Fruit fly (Drosophila melanogaster) whole organism, embryonic: ENCODE results near the gene CG44261.
A peak's percentile ranks its signal among the peaks of the same experiment; 100 is the strongest.

Experiments
- BtbVII ChIP-seq: fragments of 200-800 bp; sonication (Bioruptor generic); optimal IDR thresholded peaks from 3 replicates; lab custom pipeline; 2017; ENCODE audit warnings: missing biosample characterization, mild to moderate bottlenecking, missing genetic modification characterization
- CG14441 ChIP-seq: fragments of 200-800 bp; sonication (Bioruptor generic); IDR thresholded peaks from 2 replicates; pipeline ENCODE4 v1.3.6; 2022; ENCODE audit warnings: missing biosample characterization, missing genetic modification characterization
- CG16815 ChIP-seq: fragments of 200-800 bp; sonication (Bioruptor generic); optimal IDR thresholded peaks from 3 replicates; lab custom pipeline; 2017; ENCODE audit warnings: missing biosample characterization, mild to moderate bottlenecking, missing genetic modification characterization
- CG16863 ChIP-seq: fragments of 200-800 bp; sonication (Bioruptor generic); optimal IDR thresholded peaks from 3 replicates; lab custom pipeline; 2016; ENCODE audit warnings: missing biosample characterization, missing genetic modification characterization
- CG17186 ChIP-seq: fragments of 200-800 bp; sonication (Bioruptor generic); optimal IDR thresholded peaks from 3 replicates; lab custom pipeline; 2017; ENCODE audit warnings: missing biosample characterization, missing genetic modification reagents, missing genetic modification characterization
- CG17361 ChIP-seq: fragments of 200-800 bp; sonication (Bioruptor generic); IDR thresholded peaks from 3 replicates; pipeline ENCODE4 v1.3.6; 2022; ENCODE audit warnings: missing biosample characterization, missing genetic modification characterization
- CG2116 ChIP-seq: fragments of 200-800 bp; sonication (Bioruptor generic); optimal IDR thresholded peaks from 3 replicates; lab custom pipeline; 2018; ENCODE audit warnings: missing biosample characterization, mild to moderate bottlenecking, missing genetic modification characterization
- CG2120 ChIP-seq: fragments of 200-800 bp; sonication (Bioruptor generic); optimal IDR thresholded peaks from 3 replicates; lab custom pipeline; 2016; ENCODE audit warnings: missing biosample characterization, missing genetic modification characterization
- CG3065 ChIP-seq: fragments of 200-800 bp; sonication (Bioruptor generic); optimal IDR thresholded peaks from 2 replicates; lab custom pipeline; 2016; ENCODE audit warnings: missing biosample characterization, missing genetic modification characterization
- CG31388 ChIP-seq: fragments of 200-800 bp; sonication (Bioruptor generic); optimal IDR thresholded peaks from 2 replicates; lab custom pipeline; 2016; ENCODE audit warnings: missing biosample characterization, missing genetic modification characterization
- CG3281 ChIP-seq: fragments of 200-800 bp; sonication (Bioruptor generic); optimal IDR thresholded peaks from 3 replicates; lab custom pipeline; 2017; ENCODE audit warnings: missing biosample characterization, mild to moderate bottlenecking, missing genetic modification characterization
- CG34224 ChIP-seq: fragments of 200-800 bp; sonication (Bioruptor generic); IDR thresholded peaks from 3 replicates; pipeline ENCODE4 v1.3.6; 2022; ENCODE audit warnings: missing biosample characterization, missing genetic modification characterization; ENCODE audit not compliant: partially characterized antibody
- CG6272 ChIP-seq: fragments of 200-800 bp; sonication (Bioruptor generic); IDR thresholded peaks from 2 replicates; pipeline ENCODE4 v1.3.6; 2022; ENCODE audit warnings: missing biosample characterization, missing genetic modification characterization
- CG7963 ChIP-seq: fragments of 200-800 bp; sonication (Bioruptor generic); IDR thresholded peaks from 3 replicates; pipeline ENCODE4 v1.3.6; 2022; ENCODE audit warnings: missing biosample characterization, missing genetic modification characterization; ENCODE audit not compliant: partially characterized antibody
- Deaf1 ChIP-seq: fragments of 200-800 bp; optimal IDR thresholded peaks from 3 replicates; lab custom pipeline; 2019; ENCODE audit warnings: missing biosample characterization, mild to moderate bottlenecking, missing genetic modification characterization, moderate library complexity
- Dp ChIP-seq: fragments of 200-800 bp; sonication (Bioruptor generic); optimal IDR thresholded peaks from 2 replicates; lab custom pipeline; 2018; ENCODE audit warnings: missing biosample characterization, mild to moderate bottlenecking, missing genetic modification characterization, moderate library complexity
- Dref ChIP-seq: fragments of 200-800 bp; sonication (Bioruptor generic); IDR thresholded peaks from 2 replicates; pipeline ENCODE4 v1.3.6; 2022; ENCODE audit warnings: missing biosample characterization, missing genetic modification characterization
- Fer3 ChIP-seq: fragments of 200-800 bp; sonication (Bioruptor generic); optimal IDR thresholded peaks from 2 replicates; lab custom pipeline; 2018; ENCODE audit warnings: missing biosample characterization, mild to moderate bottlenecking, missing genetic modification characterization, moderate library complexity
- HHEX ChIP-seq: fragments of 200-800 bp; sonication (Bioruptor generic); optimal IDR thresholded peaks from 3 replicates; lab custom pipeline; 2017; ENCODE audit warnings: missing biosample characterization, mild to moderate bottlenecking, missing genetic modification characterization, missing genetic modification reagents
- Hmx ChIP-seq: fragments of 200-800 bp; sonication (Bioruptor generic); optimal IDR thresholded peaks from 2 replicates; lab custom pipeline; 2016; ENCODE audit warnings: missing biosample characterization, missing genetic modification characterization
- Hsf ChIP-seq: fragments of 200-800 bp; sonication (Bioruptor generic); optimal IDR thresholded peaks from 3 replicates; lab custom pipeline; 2016; ENCODE audit warnings: missing biosample characterization, missing genetic modification characterization
- Lpt ChIP-seq: fragments of >200 bp; optimal IDR thresholded peaks from 2 replicates; lab custom pipeline; 2018; ENCODE audit warnings: missing biosample characterization, missing genetic modification characterization
- NK7.1 ChIP-seq: fragments of 200-800 bp; sonication (Bioruptor generic); optimal IDR thresholded peaks from 3 replicates; lab custom pipeline; 2016; ENCODE audit warnings: missing biosample characterization, missing genetic modification characterization
- Nf-YB ChIP-seq: fragments of 200-800 bp; sonication (Bioruptor generic); optimal IDR thresholded peaks from 3 replicates; lab custom pipeline; 2019; ENCODE audit warnings: missing biosample characterization, mild to moderate bottlenecking, missing genetic modification characterization, moderate library complexity
- Optix ChIP-seq: fragments of 200-800 bp; sonication (Bioruptor generic); IDR thresholded peaks from 3 replicates; pipeline ENCODE4 v1.3.6; 2022; ENCODE audit warnings: missing biosample characterization, missing genetic modification characterization
- Poxn ChIP-seq: fragments of 200-800 bp; sonication (Bioruptor generic); IDR thresholded peaks from 2 replicates; pipeline ENCODE4 v1.3.6; 2022; ENCODE audit warnings: missing biosample characterization, missing genetic modification characterization
- Rfx ChIP-seq: fragments of 200-800 bp; sonication (Bioruptor generic); IDR thresholded peaks from 2 replicates; pipeline ENCODE4 v1.3.6; 2022; ENCODE audit warnings: missing biosample characterization, missing genetic modification characterization
- Ssrp ChIP-seq: fragments of 200-800 bp; sonication (Bioruptor generic); optimal IDR thresholded peaks from 2 replicates; lab custom pipeline; 2018; ENCODE audit warnings: missing biosample characterization, mild to moderate bottlenecking, missing genetic modification characterization, moderate library complexity
- Stat92E ChIP-seq, 3 experiments: fragments of >200 bp in 2 of 3; fragments of 200-800 bp in 1 of 3; sonication (Bioruptor generic) in 1 of 3; optimal IDR thresholded peaks; 2 replicates each; lab custom pipeline; 2017 to 2019; ENCODE audit warnings: missing biosample characterization in 3 of 3, missing genetic modification characterization in 3 of 3, mild to moderate bottlenecking in 1 of 3, moderate library complexity in 1 of 3
- Vsx1 ChIP-seq: fragments of 200-800 bp; sonication (Bioruptor generic); optimal IDR thresholded peaks from 2 replicates; lab custom pipeline; 2017; ENCODE audit warnings: missing biosample characterization, mild to moderate bottlenecking, missing genetic modification characterization, missing genetic modification reagents
- bigmax ChIP-seq: fragments of 200-800 bp; sonication (Bioruptor generic); optimal IDR thresholded peaks from 2 replicates; lab custom pipeline; 2018; ENCODE audit warnings: missing biosample characterization, mild to moderate bottlenecking, missing genetic modification characterization
- caup ChIP-seq: fragments of 200-800 bp; sonication (Bioruptor generic); optimal IDR thresholded peaks from 3 replicates; lab custom pipeline; 2017; ENCODE audit warnings: missing biosample characterization, mild to moderate bottlenecking, missing genetic modification characterization, moderate library complexity; ENCODE audit not compliant: severe bottlenecking
- chif ChIP-seq, 2 experiments: fragments of 200-800 bp; sonication (Bioruptor generic); optimal IDR thresholded peaks; 3 replicates each; lab custom pipeline; 2016; ENCODE audit warnings: missing biosample characterization in 2 of 2, missing genetic modification characterization in 2 of 2
- ems ChIP-seq: fragments of 200-800 bp; sonication (Bioruptor generic); optimal IDR thresholded peaks from 3 replicates; lab custom pipeline; 2016; ENCODE audit warnings: missing biosample characterization, missing genetic modification characterization
- esg ChIP-seq: fragments of 200-800 bp; sonication (Bioruptor generic); conservative IDR thresholded peaks from 2 replicates; pipeline ENCODE4 v1.3.6; 2022; ENCODE audit warnings: missing biosample characterization, missing genetic modification characterization
- ewg ChIP-seq: fragments of 200-800 bp; sonication (Bioruptor generic); optimal IDR thresholded peaks from 3 replicates; lab custom pipeline; 2017; ENCODE audit warnings: mild to moderate bottlenecking, missing biosample characterization, missing genetic modification reagents, missing genetic modification characterization
- gcm ChIP-seq: fragments of 200-800 bp; sonication (Bioruptor generic); optimal IDR thresholded peaks from 2 replicates; lab custom pipeline; 2019; ENCODE audit warnings: missing biosample characterization, mild to moderate bottlenecking, missing genetic modification characterization, moderate library complexity
- h ChIP-seq: fragments of >200 bp; optimal IDR thresholded peaks from 2 replicates; lab custom pipeline; 2017
- ham ChIP-seq: fragments of 200-800 bp; sonication (Bioruptor generic); IDR thresholded peaks from 2 replicates; pipeline ENCODE4 v1.3.6; 2022; ENCODE audit warnings: missing biosample characterization, missing genetic modification characterization
- pfk ChIP-seq: fragments of 200-800 bp; sonication (Bioruptor generic); optimal IDR thresholded peaks from 2 replicates; lab custom pipeline; 2018; ENCODE audit warnings: missing biosample characterization, mild to moderate bottlenecking, missing genetic modification characterization, moderate library complexity
- pros ChIP-seq: fragments of 200-800 bp; sonication (Bioruptor generic); optimal IDR thresholded peaks from 3 replicates; lab custom pipeline; 2019; ENCODE audit warnings: missing biosample characterization, mild to moderate bottlenecking, missing genetic modification characterization, moderate library complexity
- psq ChIP-seq: fragments of 200-800 bp; sonication (Bioruptor generic); optimal IDR thresholded peaks from 2 replicates; lab custom pipeline; 2017; ENCODE audit warnings: missing biosample characterization, missing genetic modification characterization
- ranshi ChIP-seq: fragments of 200-800 bp; sonication (Bioruptor generic); IDR thresholded peaks from 2 replicates; pipeline ENCODE4 v1.3.6; 2022; ENCODE audit warnings: missing biosample characterization, missing genetic modification characterization
- run ChIP-seq: fragments of 200-800 bp; sonication (Bioruptor generic); optimal IDR thresholded peaks from 3 replicates; lab custom pipeline; 2018; ENCODE audit warnings: missing biosample characterization, mild to moderate bottlenecking, missing genetic modification characterization
- sens-2 ChIP-seq: fragments of 200-800 bp; sonication (Bioruptor generic); IDR thresholded peaks from 2 replicates; pipeline ENCODE4 v1.3.6; 2022; ENCODE audit warnings: missing biosample characterization, missing genetic modification characterization
- tll ChIP-seq, 2 experiments: fragments of 200-800 bp in 1 of 2; fragments of >200 bp in 1 of 2; sonication (Bioruptor generic) in 1 of 2; optimal IDR thresholded peaks; 2 replicates each; lab custom pipeline; 2017 to 2019; ENCODE audit warnings: missing biosample characterization in 2 of 2, missing genetic modification characterization in 2 of 2, mild to moderate bottlenecking in 1 of 2, moderate library complexity in 1 of 2
- trem ChIP-seq: fragments of 200-800 bp; optimal IDR thresholded peaks from 3 replicates; lab custom pipeline; 2019; ENCODE audit warnings: missing biosample characterization, mild to moderate bottlenecking, missing genetic modification characterization, moderate library complexity
- tup ChIP-seq: fragments of 200-800 bp; sonication (Bioruptor generic); optimal IDR thresholded peaks from 2 replicates; lab custom pipeline; 2016; ENCODE audit warnings: missing biosample characterization, mild to moderate bottlenecking, missing genetic modification characterization, moderate library complexity
- wdn ChIP-seq: fragments of 200-800 bp; sonication (Bioruptor generic); IDR thresholded peaks from 2 replicates; pipeline ENCODE4 v1.3.6; 2022; ENCODE audit warnings: missing biosample characterization, missing genetic modification characterization
- wek ChIP-seq: fragments of 200-800 bp; sonication (Bioruptor generic); optimal IDR thresholded peaks from 3 replicates; lab custom pipeline; 2018; ENCODE audit warnings: missing biosample characterization, mild to moderate bottlenecking, missing genetic modification characterization, moderate library complexity

The CG44261 gene

DNA sequence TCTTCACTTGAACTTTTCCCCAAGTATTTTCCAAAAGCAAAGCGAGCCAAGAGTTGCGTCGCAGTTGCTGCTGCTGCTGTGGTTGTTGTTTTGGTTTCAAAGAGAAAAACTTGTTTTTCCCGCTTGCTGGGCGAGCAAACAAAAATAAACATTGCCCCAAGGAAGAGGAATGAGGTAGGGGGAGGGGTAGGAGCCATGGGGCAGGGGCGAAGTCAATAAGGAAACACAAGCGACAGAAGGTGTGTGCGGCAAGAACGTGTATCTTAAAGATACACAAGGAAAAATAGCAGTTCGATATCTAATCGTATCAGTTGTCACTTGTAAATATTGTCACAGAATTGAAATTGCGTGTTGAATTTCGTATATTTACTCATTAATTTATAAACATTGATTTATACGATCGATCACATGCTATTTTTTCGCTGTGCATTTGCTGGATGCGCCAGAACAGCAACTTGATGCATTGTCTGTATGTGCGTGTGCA is 14.4 kb downstream of the CG44261 start (continued):
- peak; percentile 70 for TF ChIP-seq wek (GFP tag; lab: Kevin White, UChicago)
- 0 out of 2 replicates have a peak, but pooled peaks have one; percentile 22 for TF ChIP-seq CG14441 (GFP tag; lab: Robert Waterston, UW)
- TF ChIP-seq Fer3 (tag; lab: Kevin White, UChicago) = peak; percentile 51
- TF ChIP-seq Deaf1 = no peak
- no peak for TF ChIP-seq CG31388 (GFP tag; lab: Kevin White, UChicago)
- no peak for TF ChIP-seq ham (GFP tag; lab: Robert Waterston, UW)
- TF ChIP-seq trem (tag; lab: Kevin White, UChicago) = peak; percentile 76
- TF ChIP-seq HHEX (GFP tag; lab: Kevin White, UChicago) = peak; percentile 56
- peak; percentile 44 for TF ChIP-seq tup (GFP tag; lab: Kevin White, UChicago)
- 0 out of 3 replicates have a peak, but pooled peaks have one; percentile 35 for TF ChIP-seq Optix (GFP tag; lab: Robert Waterston, UW)
- no peak for TF ChIP-seq CG2120 (GFP tag; lab: Kevin White, UChicago)
- TF ChIP-seq CG3065 (GFP tag; lab: Kevin White, UChicago) = peak; percentile 34
- peak; percentile 67 for TF ChIP-seq CG17361 (GFP tag; lab: Robert Waterston, UW)
- peak in 1 of 3 experiments; percentile 7 for TF ChIP-seq Stat92E (GFP tag; optimal IDR thresholded peaks at IDR 0.05; lab: Kevin White, UChicago)
- TF ChIP-seq ewg (GFP tag; lab: Kevin White, UChicago) = peak; percentile 64
- peak; percentile 33; the same call in 1 of the 2 replicates for TF ChIP-seq esg (GFP tag; lab: Robert Waterston, UW)
- peak; percentile 64 for TF ChIP-seq CG16815 (GFP tag; lab: Kevin White, UChicago)
- TF ChIP-seq psq (GFP tag; lab: Kevin White, UChicago) = no peak
- TF ChIP-seq ems = peak; percentile 37
- TF ChIP-seq NK7.1 (GFP tag; lab: Kevin White, UChicago) = peak; percentile 0
- TF ChIP-seq Ssrp (tag; lab: Kevin White, UChicago) = peak; percentile 70
- TF ChIP-seq pfk (GFP tag; lab: Kevin White, UChicago) = no peak
- no peak for TF ChIP-seq Dref (GFP tag; lab: Robert Waterston, UW)
- TF ChIP-seq CG3281 (GFP tag; lab: Kevin White, UChicago) = peak; percentile 64
- peak; percentile 57; the same call in 1 of the 2 replicates for TF ChIP-seq ranshi (GFP tag; lab: Robert Waterston, UW)
- peak; percentile 48 for TF ChIP-seq sens-2
- TF ChIP-seq CG34224 (GFP tag; lab: Robert Waterston, UW) = no peak
- peak; percentile 26 for TF ChIP-seq CG16863 (GFP tag; lab: Kevin White, UChicago)
- TF ChIP-seq Rfx (GFP tag; lab: Robert Waterston, UW) = peak; percentile 50; the same call in 1 of the 2 replicates
- peak; percentile 71 for TF ChIP-seq gcm (GFP tag; lab: Kevin White, UChicago)
- TF ChIP-seq wdn = no peak
- peak; percentile 39 to 56 for TF ChIP-seq chif (GFP tag; optimal IDR thresholded peaks at IDR 0.05; lab: Kevin White, UChicago)
- TF ChIP-seq bigmax (GFP tag; lab: Kevin White, UChicago) = no peak
- TF ChIP-seq Dp (GFP tag; lab: Kevin White, UChicago) = no peak
- TF ChIP-seq Poxn (GFP tag; lab: Robert Waterston, UW) = no peak
- peak; percentile 34 for TF ChIP-seq CG17186 (GFP tag; lab: Kevin White, UChicago)
- no peak for TF ChIP-seq CG6272
- TF ChIP-seq Vsx1 (GFP tag; lab: Kevin White, UChicago) = peak; percentile 58
- peak; percentile 69 for TF ChIP-seq pros (GFP tag; lab: Kevin White, UChicago)
- TF ChIP-seq Lpt (GFP tag; lab: Kevin White, UChicago) = no peak
- TF ChIP-seq CG2116 (GFP tag; lab: Kevin White, UChicago) = peak; percentile 46
- TF ChIP-seq Hmx (GFP tag; lab: Kevin White, UChicago) = no peak
- TF ChIP-seq tll (GFP tag; optimal IDR thresholded peaks at IDR 0.05; lab: Kevin White, UChicago) = no peak
- TF ChIP-seq caup = peak; percentile 78
- no peak for TF ChIP-seq CG7963 (GFP tag; lab: Robert Waterston, UW)
- peak; percentile 83 for TF ChIP-seq BtbVII (GFP tag; lab: Kevin White, UChicago)
- no peak for TF ChIP-seq run (tag; lab: Kevin White, UChicago)
- peak; percentile 62 for TF ChIP-seq Nf-YB (GFP tag; lab: Kevin White, UChicago)
- TF ChIP-seq h = no peak
- peak; percentile 49 for TF ChIP-seq Hsf
